Fruit fly (Drosophila melanogaster): ENCODE results near the gene Obp8a.

dm6 chrX:9168273-9168672 is 46.4 kb upstream of the Obp8a start:
- TF ChIP-seq Sin3A (optimal IDR thresholded peaks at IDR 0.05) (no peak), Myc (optimal IDR thresholded peaks at IDR 0.05) (no peak)
